Fruit fly (Drosophila melanogaster): ENCODE results near the gene Bet5.

DNA sequence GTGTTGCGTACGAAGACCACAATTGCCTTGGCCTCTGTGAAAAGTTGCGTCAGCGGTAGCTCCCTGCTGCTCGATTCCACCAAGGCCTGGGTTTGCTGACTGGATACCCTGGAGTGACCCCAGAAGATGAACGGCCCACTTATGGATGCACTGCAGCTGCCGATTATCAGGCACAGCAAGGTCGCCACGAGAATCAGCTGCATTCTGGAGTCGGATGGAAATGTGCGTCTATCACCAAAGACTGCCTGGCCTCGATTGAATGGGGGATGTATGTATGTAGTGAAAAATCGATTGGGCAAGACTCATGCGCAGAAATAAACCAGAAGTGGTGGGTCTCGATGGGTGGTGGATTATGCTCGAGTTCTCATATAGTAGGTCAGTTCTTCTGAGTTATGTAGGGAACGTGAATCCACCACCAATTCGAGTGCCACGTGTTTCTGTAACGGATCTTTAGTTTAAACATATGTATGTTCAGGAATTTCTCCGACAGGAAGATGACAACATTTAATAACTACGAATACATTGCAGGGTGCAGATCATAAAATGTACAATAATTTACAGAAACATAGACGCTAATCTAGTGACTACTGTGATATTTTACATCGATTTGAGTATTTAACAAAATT lies 13.8 kb upstream of the Bet5 start, which contains the start of gene VhaAC45RP:
- no peak for TF ChIP-seq GATAd (GFP tag; optimal IDR thresholded peaks at IDR 0.05)
- no peak for TF ChIP-seq Abd-B (GFP tag; optimal IDR thresholded peaks at IDR 0.05)
- no peak for TF ChIP-seq psq (GFP tag; optimal IDR thresholded peaks at IDR 0.05)
- TF ChIP-seq fru (GFP tag; optimal IDR thresholded peaks at IDR 0.05), result no peak
- no peak for TF ChIP-seq rgr (GFP tag; optimal IDR thresholded peaks at IDR 0.05)
- TF ChIP-seq br (GFP tag; optimal IDR thresholded peaks at IDR 0.05), result no peak
- TF ChIP-seq Sp1 (GFP tag; optimal IDR thresholded peaks at IDR 0.05), result no peak
- TF ChIP-seq Vsx2 (GFP tag; optimal IDR thresholded peaks at IDR 0.05; ENCODE audit: partially characterized antibody), result no peak
- no peak for TF ChIP-seq HLH106 (tag; optimal IDR thresholded peaks at IDR 0.05)
- TF ChIP-seq tai (GFP tag; optimal IDR thresholded peaks at IDR 0.05), result no peak

All from whole organism, wandering third instar larva.